Worm (Caenorhabditis elegans): ENCODE data around the gene D2096.9.

The D2096.9 gene

ce11 chrIV:8369135-8369534 is 13.5 kb downstream of the D2096.9 start, which contains the start of gene D2096.6:
TSS of gene D2096.6 (minus strand) at chrIV:8369235.
- TF ChIP-seq ceh-43 (GFP tag; optimal IDR thresholded peaks at IDR 0.05): no peak
- no peak for TF ChIP-seq ztf-11 (tag; optimal IDR thresholded peaks at IDR 0.05)
- no peak for TF ChIP-seq bed-3 (GFP tag; optimal IDR thresholded peaks at IDR 0.05)
- no peak for TF ChIP-seq ceh-83 (GFP tag; optimal IDR thresholded peaks at IDR 0.05)
- no peak for TF ChIP-seq nhr-28 (tag; optimal IDR thresholded peaks at IDR 0.05)
- no peak for TF ChIP-seq mep-1 (tag; optimal IDR thresholded peaks at IDR 0.05)
- no peak for TF ChIP-seq pha-4 (tag; optimal IDR thresholded peaks at IDR 0.05)

- TF ChIP-seq mab-5 (tag; optimal IDR thresholded peaks at IDR 0.05) (no peak), bed-3 (GFP tag; optimal IDR thresholded peaks at IDR 0.05) (no peak), M03D4.4 (tag; optimal IDR thresholded peaks at IDR 0.05) (no peak), ceh-43 (GFP tag; optimal IDR thresholded peaks at IDR 0.05) (no peak), tbx-8 (GFP tag; optimal IDR thresholded peaks at IDR 0.05) (no peak), ceh-39 (tag; optimal IDR thresholded peaks at IDR 0.05) (no peak), lin-13 (tag; optimal IDR thresholded peaks at IDR 0.05) (no peak), pha-4 (tag; optimal IDR thresholded peaks at IDR 0.05) (no peak), nhr-237 (tag; optimal IDR thresholded peaks at IDR 0.05) (no peak), lsy-2 (tag; optimal IDR thresholded peaks at IDR 0.05) (no peak)
Measured at ce11 chrIV:8367887-8368286, 14.7 kb downstream of the D2096.9 start.

- TF ChIP-seq nhr-237 (tag; optimal IDR thresholded peaks at IDR 0.05) (no peak), lsy-2 (tag; optimal IDR thresholded peaks at IDR 0.05) (no peak), ceh-83 (GFP tag; optimal IDR thresholded peaks at IDR 0.05) (no peak), lin-13 (tag; optimal IDR thresholded peaks at IDR 0.05) (no peak), nhr-12 (tag; optimal IDR thresholded peaks at IDR 0.05) (no peak), pha-4 (tag; optimal IDR thresholded peaks at IDR 0.05) (no peak), M03D4.4 (tag; optimal IDR thresholded peaks at IDR 0.05) (no peak), mep-1 (tag; optimal IDR thresholded peaks at IDR 0.05) (no peak), hlh-1 (tag; optimal IDR thresholded peaks at IDR 0.05) (no peak), elt-3 (tag; optimal IDR thresholded peaks at IDR 0.05) (no peak), zip-8 (tag; optimal IDR thresholded peaks at IDR 0.05) (no peak), unc-39 (tag; optimal IDR thresholded peaks at IDR 0.05) (no peak), lin-32 (GFP tag; optimal IDR thresholded peaks at IDR 0.05) (no peak)
Measured at ce11 chrIV:8366295-8366694, 16.3 kb downstream of the D2096.9 start, which contains the start of gene aagr-1. TSS of gene aagr-1 (plus strand) at chrIV:8366521.

- TF ChIP-seq ztf-11 (tag; optimal IDR thresholded peaks at IDR 0.05): no peak
- no peak for TF ChIP-seq unc-120 (tag; optimal IDR thresholded peaks at IDR 0.05; ENCODE audit: poor library complexity, severe bottlenecking)
- TF ChIP-seq blmp-1 (tag; optimal IDR thresholded peaks at IDR 0.05): no peak
- no peak for TF ChIP-seq hlh-1 (tag; optimal IDR thresholded peaks at IDR 0.05)
- TF ChIP-seq mab-5 (tag; optimal IDR thresholded peaks at IDR 0.05): no peak
- no peak for TF ChIP-seq nhr-76 (tag; optimal IDR thresholded peaks at IDR 0.05)
- TF ChIP-seq bed-3 (GFP tag; optimal IDR thresholded peaks at IDR 0.05): no peak
- TF ChIP-seq mep-1 (tag; optimal IDR thresholded peaks at IDR 0.05): no peak
- TF ChIP-seq unc-39 (tag; optimal IDR thresholded peaks at IDR 0.05): no peak
- no peak for TF ChIP-seq nhr-28 (tag; optimal IDR thresholded peaks at IDR 0.05)
- no peak for TF ChIP-seq nhr-2 (tag; optimal IDR thresholded peaks at IDR 0.05)
- no peak for TF ChIP-seq flh-1 (GFP tag; optimal IDR thresholded peaks at IDR 0.05)
- no peak for TF ChIP-seq lin-32 (GFP tag; optimal IDR thresholded peaks at IDR 0.05)
Measured at ce11 chrIV:8363163-8363562, 19.4 kb downstream of the D2096.9 start, which contains the start of gene D2096.12. TSS of gene D2096.12 (plus strand) at chrIV:8363463.

ce11 chrIV:8360817-8361216 is 21.8 kb downstream of the D2096.9 start, which contains the start of gene sqv-1:
TSS of gene sqv-1 (plus strand) at chrIV:8361117.
- TF ChIP-seq tbx-8 (GFP tag; optimal IDR thresholded peaks at IDR 0.05) (no peak), nhr-28 (tag; optimal IDR thresholded peaks at IDR 0.05) (no peak), mep-1 (tag; optimal IDR thresholded peaks at IDR 0.05) (no peak), elt-1 (tag; optimal IDR thresholded peaks at IDR 0.05; ENCODE audit: borderline replicate concordance, insufficient read depth) (no peak), nhr-2 (tag; optimal IDR thresholded peaks at IDR 0.05) (no peak), M03D4.4 (tag; optimal IDR thresholded peaks at IDR 0.05) (no peak), hlh-1 (tag; optimal IDR thresholded peaks at IDR 0.05) (no peak), cnd-1 (tag; optimal IDR thresholded peaks at IDR 0.05) (no peak), sem-2 (GFP tag; optimal IDR thresholded peaks at IDR 0.05) (no peak), flh-1 (GFP tag; optimal IDR thresholded peaks at IDR 0.05) (no peak), nhr-76 (tag; optimal IDR thresholded peaks at IDR 0.05) (no peak), bed-3 (GFP tag; optimal IDR thresholded peaks at IDR 0.05) (no peak), unc-62 (GFP tag; optimal IDR thresholded peaks at IDR 0.05) (no peak), ztf-11 (tag; optimal IDR thresholded peaks at IDR 0.05) (no peak)

Data from whole organism, mixed stage, embryonic.